Fruit fly (Drosophila melanogaster) whole organism, embryonic: Measurements from ENCODE around the gene CG34325.

Experiments used
- Awh ChIP-seq: fragments of 200-800 bp; sonication (Bioruptor generic); IDR thresholded peaks from 2 replicates; pipeline ENCODE4, ENCODE4 v1.3.6; 2022; ENCODE audit warnings: missing biosample characterization, missing genetic modification characterization
- CG10274 ChIP-seq: fragments of 200-800 bp; sonication (Bioruptor generic); optimal IDR thresholded peaks from 3 replicates; lab custom pipeline; 2017; ENCODE audit warnings: missing biosample characterization, mild to moderate bottlenecking, missing genetic modification characterization
- CG11723 ChIP-seq: fragments of 200-800 bp; sonication (Bioruptor generic); optimal IDR thresholded peaks from 2 replicates; lab custom pipeline; 2017; ENCODE audit warnings: missing biosample characterization, mild to moderate bottlenecking, missing genetic modification characterization
- CG12769 ChIP-seq: fragments of 200-800 bp; sonication (Bioruptor generic); optimal IDR thresholded peaks from 2 replicates; lab custom pipeline; 2019; ENCODE audit warnings: missing biosample characterization, mild to moderate bottlenecking, missing genetic modification characterization, moderate library complexity
- CG13894 ChIP-seq: fragments of 200-800 bp; sonication (Bioruptor generic); optimal IDR thresholded peaks from 3 replicates; lab custom pipeline; 2018; ENCODE audit warnings: missing biosample characterization, mild to moderate bottlenecking, missing genetic modification characterization, moderate library complexity
- CG14860 ChIP-seq: fragments of 200-800 bp; sonication (Bioruptor generic); IDR thresholded peaks from 3 replicates; pipeline ENCODE4 v1.3.6; 2022; ENCODE audit warnings: missing biosample characterization, missing genetic modification characterization; ENCODE audit not compliant: partially characterized antibody
- CG17328 ChIP-seq: fragments of 200-800 bp; sonication (Bioruptor generic); IDR thresholded peaks from 2 replicates; pipeline ENCODE4 v1.3.6; 2022; ENCODE audit warnings: missing biosample characterization, missing genetic modification characterization
- CG17912 ChIP-seq: fragments of 200-800 bp; sonication (Bioruptor generic); optimal IDR thresholded peaks from 2 replicates; lab custom pipeline; 2018; ENCODE audit warnings: missing biosample characterization, mild to moderate bottlenecking, missing genetic modification characterization
- CG2116 ChIP-seq: fragments of 200-800 bp; sonication (Bioruptor generic); optimal IDR thresholded peaks from 3 replicates; lab custom pipeline; 2018; ENCODE audit warnings: missing biosample characterization, mild to moderate bottlenecking, missing genetic modification characterization
- CG33557 ChIP-seq: fragments of 200-800 bp; sonication (Bioruptor generic); optimal IDR thresholded peaks from 2 replicates; lab custom pipeline; 2019; ENCODE audit warnings: missing biosample characterization, mild to moderate bottlenecking, missing genetic modification characterization, moderate library complexity
- CG3847 ChIP-seq: fragments of 200-800 bp; sonication (Bioruptor generic); IDR thresholded peaks from 2 replicates; pipeline ENCODE4 v1.3.6; 2022; ENCODE audit warnings: missing biosample characterization, missing genetic modification characterization
- Camta ChIP-seq: fragments of 200-800 bp; sonication (Bioruptor generic); optimal IDR thresholded peaks from 2 replicates; lab custom pipeline; 2016; ENCODE audit warnings: missing biosample characterization, missing genetic modification characterization
- Ets65A ChIP-seq: fragments of 200-800 bp; sonication (Bioruptor generic); peaks from one replicate; lab custom pipeline; 2016; ENCODE audit warnings: missing biosample characterization, missing genetic modification characterization
- Gsc ChIP-seq: fragments of 200-800 bp; sonication (Bioruptor generic); IDR thresholded peaks from 2 replicates; pipeline ENCODE4 v1.3.6; 2022; ENCODE audit warnings: missing biosample characterization, missing genetic modification characterization
- Hr3 ChIP-seq: fragments of 200-800 bp; sonication (Bioruptor generic); optimal IDR thresholded peaks from 3 replicates; lab custom pipeline; 2016; ENCODE audit warnings: missing biosample characterization, missing genetic modification characterization
- Mes4 ChIP-seq: fragments of 200-800 bp; sonication (Bioruptor generic); optimal IDR thresholded peaks from 2 replicates; lab custom pipeline; 2016; ENCODE audit warnings: missing biosample characterization, missing genetic modification characterization
- Pdp1 ChIP-seq, 2 experiments: fragments of 200-800 bp; sonication (Bioruptor generic); optimal IDR thresholded peaks; 3 replicates each; lab custom pipeline; 2016; ENCODE audit warnings: missing biosample characterization in 2 of 2, missing genetic modification characterization in 2 of 2, mild to moderate bottlenecking in 1 of 2, moderate library complexity in 1 of 2
- Rfx ChIP-seq: fragments of 200-800 bp; sonication (Bioruptor generic); IDR thresholded peaks from 2 replicates; pipeline ENCODE4 v1.3.6; 2022; ENCODE audit warnings: missing biosample characterization, missing genetic modification characterization
- abd-A ChIP-seq: fragments of 200-800 bp; sonication (Bioruptor generic); optimal IDR thresholded peaks from 3 replicates; lab custom pipeline; 2019; ENCODE audit warnings: missing biosample characterization, mild to moderate bottlenecking, missing genetic modification characterization, moderate library complexity
- ato ChIP-seq: fragments of 200-800 bp; sonication (Bioruptor generic); IDR thresholded peaks from 2 replicates; pipeline ENCODE4 v1.3.6; 2022; ENCODE audit warnings: missing biosample characterization, missing genetic modification characterization; ENCODE audit not compliant: partially characterized antibody
- cg ChIP-seq: fragments of 200-800 bp; sonication (Bioruptor generic); optimal IDR thresholded peaks from 3 replicates; lab custom pipeline; 2019; ENCODE audit warnings: missing biosample characterization, mild to moderate bottlenecking, missing genetic modification characterization, moderate library complexity
- chinmo ChIP-seq: fragments of 200-800 bp; sonication (Bioruptor generic); IDR thresholded peaks from 4 replicates; pipeline ENCODE4 v1.3.6; 2022; ENCODE audit warnings: missing biosample characterization, missing genetic modification characterization; ENCODE audit not compliant: partially characterized antibody
- grn ChIP-seq: fragments of 200-800 bp; sonication (Bioruptor generic); optimal IDR thresholded peaks from 3 replicates; lab custom pipeline; 2017; ENCODE audit warnings: missing biosample characterization, missing genetic modification characterization
- her ChIP-seq: fragments of 200-800 bp; sonication (Bioruptor generic); optimal IDR thresholded peaks from 2 replicates; lab custom pipeline; 2016; ENCODE audit warnings: missing biosample characterization, missing genetic modification characterization
- insv ChIP-seq, 2 experiments: fragments of 200-800 bp; sonication (Bioruptor generic); optimal IDR thresholded peaks; 3 replicates each; lab custom pipeline; 2016 to 2018; ENCODE audit warnings: missing biosample characterization in 2 of 2, missing genetic modification characterization in 2 of 2
- psq ChIP-seq: fragments of 200-800 bp; sonication (Bioruptor generic); optimal IDR thresholded peaks from 2 replicates; lab custom pipeline; 2017; ENCODE audit warnings: missing biosample characterization, missing genetic modification characterization
- scrt ChIP-seq: fragments of 200-800 bp; sonication (Bioruptor generic); optimal IDR thresholded peaks from 2 replicates; lab custom pipeline; 2018; ENCODE audit warnings: missing biosample characterization, mild to moderate bottlenecking, missing genetic modification characterization, moderate library complexity
- sens ChIP-seq: fragments of 200-800 bp; sonication (Bioruptor generic); peaks from one replicate; lab custom pipeline; 2016; ENCODE audit warnings: missing biosample characterization, missing genetic modification characterization
- tio ChIP-seq: fragments of 200-800 bp; sonication (Bioruptor generic); optimal IDR thresholded peaks from 2 replicates; lab custom pipeline; 2017; ENCODE audit warnings: missing biosample characterization, missing genetic modification characterization, inconsistent platforms
- unc-4 ChIP-seq: fragments of 200-800 bp; sonication (Bioruptor generic); IDR thresholded peaks from 2 replicates; pipeline ENCODE4 v1.3.6; 2022; ENCODE audit warnings: missing biosample characterization, missing genetic modification characterization; ENCODE audit not compliant: partially characterized antibody
- vvl ChIP-seq: fragments of 200-800 bp; sonication (Bioruptor generic); IDR thresholded peaks from 2 replicates; pipeline ENCODE4 v1.3.6; 2022; ENCODE audit warnings: missing biosample characterization, missing genetic modification characterization

The CG34325 gene

DNA sequence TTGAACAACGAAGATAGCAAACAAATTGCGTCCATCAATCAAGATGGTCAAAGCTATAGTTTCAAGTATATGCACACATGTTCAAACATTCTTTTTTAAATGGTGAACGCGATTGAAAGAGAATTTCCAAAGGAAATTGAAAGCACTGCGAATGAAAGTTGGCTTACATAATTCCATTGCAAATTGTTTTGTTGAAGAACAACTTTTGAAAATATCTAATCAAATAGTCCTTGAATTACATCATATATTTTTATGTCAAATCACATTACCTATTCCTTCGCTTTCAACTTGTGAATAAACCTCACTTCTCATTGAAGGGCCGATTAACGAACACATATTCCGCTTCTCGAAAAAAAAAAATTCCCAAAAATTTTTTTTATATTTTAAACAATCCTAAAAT is 19.4 kb upstream of the CG34325 start, which contains the start of gene CG32568:
TSS of gene CG32568 (plus strand) at position 301 of the 400 bp plus-strand sequence.
- TF ChIP-seq her: no peak
- TF ChIP-seq Camta: no peak
- no peak for TF ChIP-seq CG33557 (GFP tag; lab: Kevin White, UChicago)

DNA sequence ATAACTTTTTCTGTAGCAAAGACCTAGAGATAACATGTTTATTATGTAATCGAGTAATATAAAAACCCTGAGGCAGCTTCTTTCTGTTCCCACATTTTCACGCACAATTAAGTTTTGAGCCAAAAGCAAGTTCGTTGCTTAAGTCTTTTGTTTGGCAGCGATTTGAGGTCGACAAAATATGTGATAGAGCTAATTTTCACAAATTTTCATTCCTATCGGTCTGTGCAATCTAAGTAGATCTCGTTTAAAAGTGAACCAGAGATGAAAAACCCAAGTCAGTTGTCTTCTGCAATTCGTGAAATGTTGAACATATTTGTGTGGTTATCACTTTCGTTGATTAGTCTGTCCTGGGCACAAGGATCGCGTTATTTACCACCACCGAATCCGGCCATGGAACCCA is 16.7 kb upstream of the CG34325 start, which contains the start of gene TwdlZ:
TSS of gene TwdlZ (plus strand) at position 301 of the 400 bp plus-strand sequence.
- TF ChIP-seq Hr3 (no peak), Pdp1 (GFP tag; optimal IDR thresholded peaks at IDR 0.05; lab: Kevin White, UChicago) (peak in 1 of 2 experiments; percentile 17)

dm6 chrX:16736180-16736579 is 15.0 kb upstream of the CG34325 start:
- TF ChIP-seq CG13894 (peak; percentile 94), Rfx (no peak), unc-4 (GFP tag; lab: Robert Waterston, UW) (no peak)

DNA sequence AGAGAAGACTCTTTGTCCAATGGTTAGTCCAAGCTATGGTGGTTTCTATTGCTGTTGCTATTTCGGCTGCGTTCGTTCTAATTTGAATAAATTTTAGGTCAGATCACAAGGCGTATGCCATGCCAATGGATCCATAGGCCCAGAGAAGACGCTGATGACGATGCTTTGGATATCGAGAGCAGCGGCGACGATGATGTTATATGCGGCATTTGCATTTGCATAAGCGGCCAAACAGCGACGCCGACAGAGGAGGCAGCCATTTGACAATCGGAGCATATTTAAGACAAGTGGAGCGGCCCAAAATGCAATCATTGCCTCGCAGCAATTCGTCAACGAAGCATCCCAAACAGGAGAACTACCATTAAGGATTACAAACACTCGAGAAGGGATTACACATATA is 13.4 kb upstream of the CG34325 start, which contains the start of gene TwdlY:
TSS of gene TwdlY (plus strand) at position 301 of the 400 bp plus-strand sequence.
- TF ChIP-seq CG3847 (GFP tag; lab: Robert Waterston, UW) (no peak), CG12769 (tag; lab: Kevin White, UChicago) (peak; percentile 6), vvl (GFP tag; lab: Robert Waterston, UW) (peak; percentile 53; the same call in 1 of the 2 replicates), chinmo (peak; percentile 53; the same call in 1 of the 4 replicates), Mes4 (GFP tag; lab: Kevin White, UChicago) (no peak)

- TF ChIP-seq insv (GFP tag; optimal IDR thresholded peaks at IDR 0.05; lab: Kevin White, UChicago): no peak
- peak; percentile 87 for TF ChIP-seq CG13894
- TF ChIP-seq grn (GFP tag; lab: Kevin White, UChicago): peak; percentile 71
- TF ChIP-seq sens: peak; percentile 3
- TF ChIP-seq Awh (GFP tag; lab: Robert Waterston, UW): peak; percentile 45; the same call in 1 of the 2 replicates
- no peak for TF ChIP-seq CG17912 (GFP tag; lab: Kevin White, UChicago)
- no peak for TF ChIP-seq CG14860 (GFP tag; lab: Robert Waterston, UW)
- TF ChIP-seq abd-A: peak; percentile 57
- TF ChIP-seq CG2116 (GFP tag; lab: Kevin White, UChicago): no peak
- no peak for TF ChIP-seq cg
- no peak for TF ChIP-seq CG17328 (GFP tag; lab: Robert Waterston, UW)
- no peak for TF ChIP-seq Mes4 (GFP tag; lab: Kevin White, UChicago)
- peak; percentile 34 for TF ChIP-seq Ets65A (GFP tag; lab: Kevin White, UChicago)
Measured at dm6 chrX:16733244-16733643, 12.0 kb upstream of the CG34325 start.

DNA sequence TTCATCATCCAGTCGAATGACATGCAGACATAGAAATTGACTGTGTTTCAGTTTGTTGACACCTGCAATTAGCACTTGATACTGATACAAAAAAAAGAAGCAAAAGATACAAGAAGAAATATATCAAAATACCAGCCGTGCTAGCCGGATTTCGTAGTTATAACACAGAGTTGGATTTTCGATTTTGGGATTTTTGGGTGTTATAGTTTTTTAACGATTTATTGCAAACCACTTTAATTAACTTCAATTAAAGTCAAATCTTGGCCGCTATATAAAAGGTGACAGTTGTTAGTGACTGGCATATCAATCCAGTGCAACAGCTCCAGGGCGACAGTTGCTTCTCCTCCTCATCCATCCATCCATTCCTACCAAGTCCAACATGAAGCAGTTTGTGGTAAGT is 9.6 kb upstream of the CG34325 start, which contains the start of gene TwdlX:
TSS of gene TwdlX (plus strand) at position 301 of the 400 bp plus-strand sequence.
- no peak for TF ChIP-seq tio (GFP tag; lab: Kevin White, UChicago)
- TF ChIP-seq scrt (GFP tag; lab: Kevin White, UChicago): no peak
- TF ChIP-seq psq (GFP tag; lab: Kevin White, UChicago): no peak
- no peak for TF ChIP-seq CG11723 (GFP tag; lab: Kevin White, UChicago)
- TF ChIP-seq ato (GFP tag; lab: Robert Waterston, UW): no peak
- TF ChIP-seq CG10274: no peak
- TF ChIP-seq Gsc: no peak
